Fruit fly (Drosophila melanogaster) whole organism, wandering third instar larva: ENCODE results near the gene CG4213.

Source experiments
- Abd-B ChIP-seq: fragments of >200 bp; optimal IDR thresholded peaks from 2 replicates; lab custom pipeline; 2017; ENCODE audit warnings: missing biosample characterization, missing genetic modification characterization
- CG32264 ChIP-seq: fragments of 200-800 bp; sonication (Bioruptor generic); optimal IDR thresholded peaks from 2 replicates; lab custom pipeline; 2016; ENCODE audit warnings: missing biosample characterization, missing genetic modification characterization
- CG9705 ChIP-seq: fragments of 200-800 bp; sonication (Bioruptor generic); optimal IDR thresholded peaks from 2 replicates; lab custom pipeline; 2018; ENCODE audit warnings: missing biosample characterization, mild to moderate bottlenecking, missing genetic modification characterization
- CrebA ChIP-seq: fragments of 200-800 bp; sonication (Bioruptor generic); optimal IDR thresholded peaks from 2 replicates; lab custom pipeline; 2016; ENCODE audit warnings: missing biosample characterization, mild to moderate bottlenecking, missing genetic modification characterization, borderline replicate concordance
- Dfd ChIP-seq: fragments of >200 bp; optimal IDR thresholded peaks from 2 replicates; lab custom pipeline; 2017; ENCODE audit warnings: missing biosample characterization, missing genetic modification characterization
- Dif ChIP-seq: fragments of 200-275, 200-300 bp; sonication (Bioruptor generic); optimal IDR thresholded peaks from 2 replicates; lab custom pipeline; 2018; ENCODE audit warnings: missing biosample characterization, missing genetic modification characterization; ENCODE audit not compliant: partially characterized antibody
- GATAd ChIP-seq: sonication (Bioruptor generic); optimal IDR thresholded peaks from 2 replicates; lab custom pipeline; 2016; ENCODE audit warnings: missing biosample characterization, missing genetic modification characterization
- HLH106 ChIP-seq: fragments of 200-800 bp; optimal IDR thresholded peaks from 3 replicates; lab custom pipeline; 2019; ENCODE audit warnings: missing biosample characterization, mild to moderate bottlenecking, missing genetic modification characterization, moderate library complexity
- Hnf4 ChIP-seq: fragments of 200-800 bp; sonication (Bioruptor generic); optimal IDR thresholded peaks from 2 replicates; lab custom pipeline; 2016; ENCODE audit warnings: missing biosample characterization, mild to moderate bottlenecking, missing genetic modification characterization
- Hr78 ChIP-seq: fragments of >200 bp; optimal IDR thresholded peaks from 2 replicates; lab custom pipeline; 2017; ENCODE audit warnings: missing biosample characterization, missing genetic modification characterization
- Hr83 ChIP-seq: fragments of 200-300 bp; sonication (Bioruptor generic); optimal IDR thresholded peaks from 2 replicates; lab custom pipeline; 2016; ENCODE audit warnings: missing biosample characterization, mild to moderate bottlenecking, missing genetic modification characterization, moderate library complexity; ENCODE audit not compliant: poor library complexity, severe bottlenecking
- Jra ChIP-seq: sonication (Bioruptor generic); optimal IDR thresholded peaks from 2 replicates; lab custom pipeline; 2016; ENCODE audit warnings: missing biosample characterization, missing genetic modification characterization
- Mio ChIP-seq: sonication (Bioruptor generic); optimal IDR thresholded peaks from 2 replicates; lab custom pipeline; 2016; ENCODE audit warnings: missing biosample characterization, missing genetic modification characterization
- Myc ChIP-seq: fragments of >200 bp; optimal IDR thresholded peaks from 2 replicates; lab custom pipeline; 2017
- N ChIP-seq: fragments of >200 bp; optimal IDR thresholded peaks from 2 replicates; lab custom pipeline; 2018; ENCODE audit warnings: missing biosample characterization, missing external identifiers, missing genetic modification characterization
- OdsH ChIP-seq: fragments of 200-800 bp; sonication (Bioruptor generic); optimal IDR thresholded peaks from 2 replicates; lab custom pipeline; 2016; ENCODE audit warnings: missing biosample characterization, mild to moderate bottlenecking, missing genetic modification characterization
- Rel ChIP-seq, 2 experiments: fragments of 200-800 bp; sonication (Bioruptor generic) in 1 of 2; optimal IDR thresholded peaks; 2 replicates in 1 of 2; 3 replicates in 1 of 2; lab custom pipeline; 2016 to 2019; ENCODE audit warnings: mild to moderate bottlenecking in 2 of 2, missing biosample characterization in 2 of 2, missing genetic modification characterization in 2 of 2, moderate library complexity in 1 of 2
- Sp1 ChIP-seq: fragments of 200-800 bp; sonication (Bioruptor generic); optimal IDR thresholded peaks from 3 replicates; lab custom pipeline; 2019; ENCODE audit warnings: missing biosample characterization, mild to moderate bottlenecking, missing genetic modification characterization, moderate library complexity
- Vsx2 ChIP-seq: fragments of 200-300, 225-300 bp; sonication (Bioruptor generic); optimal IDR thresholded peaks from 2 replicates; lab custom pipeline; 2018; ENCODE audit warnings: missing biosample characterization, missing genetic modification characterization; ENCODE audit not compliant: partially characterized antibody
- br ChIP-seq: fragments of 200-800 bp; sonication (Bioruptor generic); optimal IDR thresholded peaks from 2 replicates; lab custom pipeline; 2016; ENCODE audit warnings: missing biosample characterization, missing genetic modification characterization
- brk ChIP-seq: fragments of 200-800 bp; sonication (Bioruptor generic); optimal IDR thresholded peaks from 2 replicates; lab custom pipeline; 2016; ENCODE audit warnings: missing biosample characterization, mild to moderate bottlenecking, missing genetic modification characterization
- dl ChIP-seq, 2 experiments: fragments of 175-275, 200-275 bp in 1 of 2; fragments of 200-275 bp in 1 of 2; sonication (Bioruptor generic); optimal IDR thresholded peaks; lab custom pipeline; 2018; ENCODE audit warnings: mild to moderate bottlenecking in 2 of 2, missing biosample characterization in 2 of 2, missing genetic modification characterization in 2 of 2, moderate library complexity in 2 of 2; ENCODE audit not compliant: partially characterized antibody in 2 of 2, insufficient read depth in 1 of 2
- dmrt93B ChIP-seq: fragments of 200-800 bp; sonication (Bioruptor generic); optimal IDR thresholded peaks from 2 replicates; lab custom pipeline; 2018; ENCODE audit warnings: missing biosample characterization, mild to moderate bottlenecking, missing genetic modification characterization
- dsf ChIP-seq: sonication (Bioruptor generic); optimal IDR thresholded peaks from 2 replicates; lab custom pipeline; 2016; ENCODE audit warnings: missing biosample characterization, missing genetic modification characterization, borderline replicate concordance
- ey ChIP-seq: fragments of 200-800 bp; sonication (Bioruptor generic); optimal IDR thresholded peaks from 2 replicates; lab custom pipeline; 2016; ENCODE audit warnings: missing biosample characterization, missing genetic modification characterization
- foxo ChIP-seq, 2 experiments: fragments of 200-800 bp; sonication (Bioruptor generic); optimal IDR thresholded peaks; 2 replicates in 1 of 2; 3 replicates in 1 of 2; lab custom pipeline; 2016 to 2017; ENCODE audit warnings: missing biosample characterization in 2 of 2, missing genetic modification characterization in 2 of 2
- fru ChIP-seq: fragments of 200-800 bp; sonication (Bioruptor generic); optimal IDR thresholded peaks from 3 replicates; lab custom pipeline; 2016; ENCODE audit warnings: missing biosample characterization, mild to moderate bottlenecking, missing genetic modification characterization
- h ChIP-seq: fragments of 200-800 bp; sonication (Bioruptor generic); optimal IDR thresholded peaks from 3 replicates; lab custom pipeline; 2016; ENCODE audit warnings: missing biosample characterization, mild to moderate bottlenecking, missing genetic modification characterization
- jim ChIP-seq: fragments of 175-275, 200-325 bp; sonication (Bioruptor generic); optimal IDR thresholded peaks from 2 replicates; lab custom pipeline; 2016; ENCODE audit warnings: missing biosample characterization, mild to moderate bottlenecking, missing genetic modification characterization
- lola ChIP-seq: fragments of >200 bp; optimal IDR thresholded peaks from 2 replicates; lab custom pipeline; 2017; ENCODE audit warnings: missing biosample characterization, missing genetic modification characterization
- pan ChIP-seq: fragments of >200 bp; optimal IDR thresholded peaks from 2 replicates; lab custom pipeline; 2017
- psq ChIP-seq: fragments of 200-800 bp; sonication (Bioruptor generic); optimal IDR thresholded peaks from 3 replicates; lab custom pipeline; 2017; ENCODE audit warnings: missing biosample characterization, mild to moderate bottlenecking, missing genetic modification characterization, moderate library complexity
- rgr ChIP-seq: fragments of 200-800 bp; sonication (Bioruptor generic); optimal IDR thresholded peaks from 3 replicates; lab custom pipeline; 2016; ENCODE audit warnings: missing biosample characterization, mild to moderate bottlenecking, missing genetic modification characterization
- sage ChIP-seq: fragments of 200-800 bp; sonication (Bioruptor generic); optimal IDR thresholded peaks from 2 replicates; lab custom pipeline; 2016; ENCODE audit warnings: missing biosample characterization, mild to moderate bottlenecking, missing genetic modification characterization
- sv ChIP-seq: fragments of 200-800 bp; sonication (Bioruptor generic); optimal IDR thresholded peaks from 3 replicates; lab custom pipeline; 2016; ENCODE audit warnings: missing biosample characterization, missing genetic modification characterization
- tai ChIP-seq: sonication (Bioruptor generic); optimal IDR thresholded peaks from 2 replicates; lab custom pipeline; 2016; ENCODE audit warnings: missing biosample characterization, missing genetic modification characterization
- usp ChIP-seq: fragments of >200 bp; optimal IDR thresholded peaks from 2 replicates; lab custom pipeline; 2017; ENCODE audit warnings: missing biosample characterization, missing genetic modification characterization
- woc ChIP-seq: sonication (Bioruptor generic); optimal IDR thresholded peaks from 2 replicates; lab custom pipeline; 2016; ENCODE audit warnings: missing biosample characterization, mild to moderate bottlenecking, missing genetic modification characterization

The CG4213 gene

DNA sequence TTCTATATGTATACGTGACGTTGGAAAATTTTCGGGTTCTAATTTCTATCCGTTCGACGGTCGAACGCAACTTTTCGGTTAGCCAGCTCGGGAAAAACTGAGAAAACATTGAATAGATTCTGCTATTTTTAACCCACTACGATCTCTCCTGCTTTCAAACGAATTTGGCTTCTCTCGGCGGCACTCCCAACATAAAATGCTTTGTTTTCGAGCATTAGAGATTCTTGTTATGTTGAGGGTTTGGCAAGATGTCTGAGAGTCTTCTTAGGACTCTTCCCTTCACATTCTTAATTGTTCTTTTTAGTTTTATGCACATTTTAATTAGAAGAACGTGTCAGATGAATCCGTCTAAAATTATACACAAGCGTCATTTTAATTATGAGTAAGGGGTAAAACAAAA is at the start of gene CG4213:
Gene CG4213, minus strand, starts transcription at position 101 of the 400 bp plus-strand sequence.
- TF ChIP-seq Hr78 (GFP tag; lab: Kevin White, UChicago) = no peak
- no peak for TF ChIP-seq Myc (lab: Kevin White, UChicago)
- no peak for TF ChIP-seq dsf (GFP tag; lab: Kevin White, UChicago)
- no peak for TF ChIP-seq Dif
- TF ChIP-seq Hnf4 (GFP tag; lab: Kevin White, UChicago) = no peak
- no peak for TF ChIP-seq h (GFP tag; lab: Kevin White, UChicago)
- no peak for TF ChIP-seq CG9705 (GFP tag; lab: Kevin White, UChicago)
- no peak for TF ChIP-seq foxo (GFP tag; optimal IDR thresholded peaks at IDR 0.05; lab: Kevin White, UChicago)
- no peak for TF ChIP-seq woc
- TF ChIP-seq, all 38 proteins: peak for 0

dm6 chr2L:447124-447523 is 45.1 kb upstream of the CG4213 start:
- TF ChIP-seq dsf (GFP tag; lab: Kevin White, UChicago) = no peak
- TF ChIP-seq N (GFP tag; lab: Kevin White, UChicago) = no peak
- no peak for TF ChIP-seq Myc (lab: Kevin White, UChicago)
- TF ChIP-seq usp = no peak
- TF ChIP-seq CG32264 = no peak
- TF ChIP-seq Hnf4 (GFP tag; lab: Kevin White, UChicago) = no peak
- TF ChIP-seq h (GFP tag; lab: Kevin White, UChicago) = no peak
- TF ChIP-seq br = no peak
- TF ChIP-seq foxo (GFP tag; optimal IDR thresholded peaks at IDR 0.05; lab: Kevin White, UChicago) = no peak
- TF ChIP-seq GATAd (GFP tag; lab: Kevin White, UChicago) = no peak
- no peak for TF ChIP-seq Dfd
- no peak for TF ChIP-seq Vsx2 (GFP tag; lab: Kevin White, UChicago)
- no peak for TF ChIP-seq rgr

DNA sequence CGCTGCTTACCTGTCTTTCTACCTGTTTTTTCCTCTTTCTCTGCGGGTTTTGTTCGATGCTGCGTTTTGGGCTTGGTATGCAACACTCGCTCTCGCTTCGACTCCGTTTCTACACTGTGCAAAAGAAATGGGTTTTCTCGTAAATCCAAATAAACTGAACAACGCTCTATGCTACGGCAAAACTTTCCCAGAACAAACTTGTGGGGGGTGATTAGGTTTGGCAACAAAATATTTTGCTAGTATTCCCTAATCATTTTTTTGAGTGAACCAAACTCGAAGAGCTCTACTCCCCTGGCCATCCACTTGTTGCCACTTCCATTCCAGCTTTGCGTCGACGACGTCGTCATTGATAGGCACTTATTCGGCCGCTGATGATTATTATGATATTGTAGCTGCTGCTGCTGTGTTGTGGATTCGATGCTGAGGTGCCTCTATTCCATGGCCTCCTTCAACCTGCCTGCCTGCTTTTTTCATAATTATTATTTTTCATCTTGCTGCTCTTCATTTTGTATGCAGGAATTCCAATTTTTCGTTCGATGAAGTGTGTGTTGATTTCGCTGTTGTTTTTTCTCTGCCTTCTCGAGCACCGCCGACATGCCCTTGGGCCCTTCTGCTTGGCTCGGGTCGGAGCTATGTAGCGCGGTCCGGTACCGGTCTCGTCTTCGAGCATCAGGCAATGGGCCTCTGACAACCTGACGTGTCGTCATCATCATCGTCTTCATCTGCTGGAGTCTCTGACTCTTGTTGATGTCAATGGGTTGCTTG is 40.1 kb upstream of the CG4213 start:
- TF ChIP-seq N (GFP tag; lab: Kevin White, UChicago) (no peak), usp (no peak), sv (peak; percentile 48), dsf (GFP tag; lab: Kevin White, UChicago) (peak; percentile 80), Abd-B (GFP tag; lab: Kevin White, UChicago) (no peak), Hr83 (GFP tag; lab: Kevin White, UChicago) (peak; percentile 82), CG32264 (peak; percentile 91), pan (no peak), dl (GFP tag; optimal IDR thresholded peaks at IDR 0.05; lab: Kevin White, UChicago; ENCODE audit: insufficient read depth in 1 of 2, partially characterized antibody in 2 of 2) (peak in 1 of 2 experiments; percentile 10), fru (GFP tag; lab: Kevin White, UChicago) (peak; percentile 97), Hr78 (GFP tag; lab: Kevin White, UChicago) (no peak), rgr (peak; percentile 94), Dif (no peak), CrebA (GFP tag; lab: Kevin White, UChicago) (no peak), GATAd (GFP tag; lab: Kevin White, UChicago) (no peak), Myc (lab: Kevin White, UChicago) (no peak), tai (GFP tag; lab: Kevin White, UChicago) (no peak), HLH106 (tag; lab: Kevin White, UChicago) (peak; percentile 94), psq (GFP tag; lab: Kevin White, UChicago) (peak; percentile 91), sage (peak; percentile 96), Hnf4 (GFP tag; lab: Kevin White, UChicago) (peak; percentile 93), jim (GFP tag; lab: Kevin White, UChicago) (no peak), Sp1 (GFP tag; lab: Kevin White, UChicago) (peak; percentile 94), h (GFP tag; lab: Kevin White, UChicago) (peak; percentile 96), Dfd (no peak), Rel (GFP tag; optimal IDR thresholded peaks at IDR 0.05; lab: Kevin White, UChicago) (peak; percentile 92), Rel (tag; optimal IDR thresholded peaks at IDR 0.05; lab: Kevin White, UChicago) (peak; percentile 61), ey (GFP tag; lab: Kevin White, UChicago) (peak; percentile 96), lola (GFP tag; lab: Kevin White, UChicago) (no peak), Vsx2 (GFP tag; lab: Kevin White, UChicago) (peak; percentile 4), Mio (peak; percentile 67), Jra (GFP tag; lab: Kevin White, UChicago) (peak; percentile 86), foxo (GFP tag; optimal IDR thresholded peaks at IDR 0.05; lab: Kevin White, UChicago) (peak; percentile 63 to 97), CG9705 (GFP tag; lab: Kevin White, UChicago) (peak; percentile 76), woc (peak; percentile 97), OdsH (GFP tag; lab: Kevin White, UChicago) (peak; percentile 95), brk (GFP tag; lab: Kevin White, UChicago) (no peak), br (peak; percentile 96), dmrt93B (peak; percentile 90)
